Fruit fly (Drosophila melanogaster) whole organism, wandering third instar larva: Measurements from ENCODE around the gene CG12640.

ENCODE experiments used
- Abd-B ChIP-seq: fragments of >200 bp; optimal IDR thresholded peaks from 2 replicates; lab custom pipeline; 2017; ENCODE audit warnings: missing biosample characterization, missing genetic modification characterization
- CG32264 ChIP-seq: fragments of 200-800 bp; sonication (Bioruptor generic); optimal IDR thresholded peaks from 2 replicates; lab custom pipeline; 2016; ENCODE audit warnings: missing biosample characterization, missing genetic modification characterization
- CG9705 ChIP-seq: fragments of 200-800 bp; sonication (Bioruptor generic); optimal IDR thresholded peaks from 2 replicates; lab custom pipeline; 2018; ENCODE audit warnings: missing biosample characterization, mild to moderate bottlenecking, missing genetic modification characterization
- CrebA ChIP-seq: fragments of 200-800 bp; sonication (Bioruptor generic); optimal IDR thresholded peaks from 2 replicates; lab custom pipeline; 2016; ENCODE audit warnings: missing biosample characterization, mild to moderate bottlenecking, missing genetic modification characterization, borderline replicate concordance
- Dfd ChIP-seq: fragments of >200 bp; optimal IDR thresholded peaks from 2 replicates; lab custom pipeline; 2017; ENCODE audit warnings: missing biosample characterization, missing genetic modification characterization
- Dif ChIP-seq: fragments of 200-275, 200-300 bp; sonication (Bioruptor generic); optimal IDR thresholded peaks from 2 replicates; lab custom pipeline; 2018; ENCODE audit warnings: missing biosample characterization, missing genetic modification characterization; ENCODE audit not compliant: partially characterized antibody
- GATAd ChIP-seq: sonication (Bioruptor generic); optimal IDR thresholded peaks from 2 replicates; lab custom pipeline; 2016; ENCODE audit warnings: missing biosample characterization, missing genetic modification characterization
- HLH106 ChIP-seq: fragments of 200-800 bp; optimal IDR thresholded peaks from 3 replicates; lab custom pipeline; 2019; ENCODE audit warnings: missing biosample characterization, mild to moderate bottlenecking, missing genetic modification characterization, moderate library complexity
- Hnf4 ChIP-seq: fragments of 200-800 bp; sonication (Bioruptor generic); optimal IDR thresholded peaks from 2 replicates; lab custom pipeline; 2016; ENCODE audit warnings: missing biosample characterization, mild to moderate bottlenecking, missing genetic modification characterization
- Hr78 ChIP-seq: fragments of >200 bp; optimal IDR thresholded peaks from 2 replicates; lab custom pipeline; 2017; ENCODE audit warnings: missing biosample characterization, missing genetic modification characterization
- Hr83 ChIP-seq: fragments of 200-300 bp; sonication (Bioruptor generic); optimal IDR thresholded peaks from 2 replicates; lab custom pipeline; 2016; ENCODE audit warnings: missing biosample characterization, mild to moderate bottlenecking, missing genetic modification characterization, moderate library complexity; ENCODE audit not compliant: poor library complexity, severe bottlenecking
- Jra ChIP-seq: sonication (Bioruptor generic); optimal IDR thresholded peaks from 2 replicates; lab custom pipeline; 2016; ENCODE audit warnings: missing biosample characterization, missing genetic modification characterization
- Mio ChIP-seq: sonication (Bioruptor generic); optimal IDR thresholded peaks from 2 replicates; lab custom pipeline; 2016; ENCODE audit warnings: missing biosample characterization, missing genetic modification characterization
- Myc ChIP-seq: fragments of >200 bp; optimal IDR thresholded peaks from 2 replicates; lab custom pipeline; 2017
- N ChIP-seq: fragments of >200 bp; optimal IDR thresholded peaks from 2 replicates; lab custom pipeline; 2018; ENCODE audit warnings: missing biosample characterization, missing external identifiers, missing genetic modification characterization
- OdsH ChIP-seq: fragments of 200-800 bp; sonication (Bioruptor generic); optimal IDR thresholded peaks from 2 replicates; lab custom pipeline; 2016; ENCODE audit warnings: missing biosample characterization, mild to moderate bottlenecking, missing genetic modification characterization
- Rel ChIP-seq, 2 experiments: fragments of 200-800 bp; sonication (Bioruptor generic) in 1 of 2; optimal IDR thresholded peaks; 2 replicates in 1 of 2; 3 replicates in 1 of 2; lab custom pipeline; 2016 to 2019; ENCODE audit warnings: mild to moderate bottlenecking in 2 of 2, missing biosample characterization in 2 of 2, missing genetic modification characterization in 2 of 2, moderate library complexity in 1 of 2
- Sp1 ChIP-seq: fragments of 200-800 bp; sonication (Bioruptor generic); optimal IDR thresholded peaks from 3 replicates; lab custom pipeline; 2019; ENCODE audit warnings: missing biosample characterization, mild to moderate bottlenecking, missing genetic modification characterization, moderate library complexity
- Vsx2 ChIP-seq: fragments of 200-300, 225-300 bp; sonication (Bioruptor generic); optimal IDR thresholded peaks from 2 replicates; lab custom pipeline; 2018; ENCODE audit warnings: missing biosample characterization, missing genetic modification characterization; ENCODE audit not compliant: partially characterized antibody
- br ChIP-seq: fragments of 200-800 bp; sonication (Bioruptor generic); optimal IDR thresholded peaks from 2 replicates; lab custom pipeline; 2016; ENCODE audit warnings: missing biosample characterization, missing genetic modification characterization
- brk ChIP-seq: fragments of 200-800 bp; sonication (Bioruptor generic); optimal IDR thresholded peaks from 2 replicates; lab custom pipeline; 2016; ENCODE audit warnings: missing biosample characterization, mild to moderate bottlenecking, missing genetic modification characterization
- dl ChIP-seq, 2 experiments: fragments of 175-275, 200-275 bp in 1 of 2; fragments of 200-275 bp in 1 of 2; sonication (Bioruptor generic); optimal IDR thresholded peaks; lab custom pipeline; 2018; ENCODE audit warnings: mild to moderate bottlenecking in 2 of 2, missing biosample characterization in 2 of 2, missing genetic modification characterization in 2 of 2, moderate library complexity in 2 of 2; ENCODE audit not compliant: partially characterized antibody in 2 of 2, insufficient read depth in 1 of 2
- dmrt93B ChIP-seq: fragments of 200-800 bp; sonication (Bioruptor generic); optimal IDR thresholded peaks from 2 replicates; lab custom pipeline; 2018; ENCODE audit warnings: missing biosample characterization, mild to moderate bottlenecking, missing genetic modification characterization
- dsf ChIP-seq: sonication (Bioruptor generic); optimal IDR thresholded peaks from 2 replicates; lab custom pipeline; 2016; ENCODE audit warnings: missing biosample characterization, missing genetic modification characterization, borderline replicate concordance
- ey ChIP-seq: fragments of 200-800 bp; sonication (Bioruptor generic); optimal IDR thresholded peaks from 2 replicates; lab custom pipeline; 2016; ENCODE audit warnings: missing biosample characterization, missing genetic modification characterization
- foxo ChIP-seq, 2 experiments: fragments of 200-800 bp; sonication (Bioruptor generic); optimal IDR thresholded peaks; 2 replicates in 1 of 2; 3 replicates in 1 of 2; lab custom pipeline; 2016 to 2017; ENCODE audit warnings: missing biosample characterization in 2 of 2, missing genetic modification characterization in 2 of 2
- fru ChIP-seq: fragments of 200-800 bp; sonication (Bioruptor generic); optimal IDR thresholded peaks from 3 replicates; lab custom pipeline; 2016; ENCODE audit warnings: missing biosample characterization, mild to moderate bottlenecking, missing genetic modification characterization
- h ChIP-seq: fragments of 200-800 bp; sonication (Bioruptor generic); optimal IDR thresholded peaks from 3 replicates; lab custom pipeline; 2016; ENCODE audit warnings: missing biosample characterization, mild to moderate bottlenecking, missing genetic modification characterization
- jim ChIP-seq: fragments of 175-275, 200-325 bp; sonication (Bioruptor generic); optimal IDR thresholded peaks from 2 replicates; lab custom pipeline; 2016; ENCODE audit warnings: missing biosample characterization, mild to moderate bottlenecking, missing genetic modification characterization
- lola ChIP-seq: fragments of >200 bp; optimal IDR thresholded peaks from 2 replicates; lab custom pipeline; 2017; ENCODE audit warnings: missing biosample characterization, missing genetic modification characterization
- pan ChIP-seq: fragments of >200 bp; optimal IDR thresholded peaks from 2 replicates; lab custom pipeline; 2017
- psq ChIP-seq: fragments of 200-800 bp; sonication (Bioruptor generic); optimal IDR thresholded peaks from 3 replicates; lab custom pipeline; 2017; ENCODE audit warnings: missing biosample characterization, mild to moderate bottlenecking, missing genetic modification characterization, moderate library complexity
- rgr ChIP-seq: fragments of 200-800 bp; sonication (Bioruptor generic); optimal IDR thresholded peaks from 3 replicates; lab custom pipeline; 2016; ENCODE audit warnings: missing biosample characterization, mild to moderate bottlenecking, missing genetic modification characterization
- sage ChIP-seq: fragments of 200-800 bp; sonication (Bioruptor generic); optimal IDR thresholded peaks from 2 replicates; lab custom pipeline; 2016; ENCODE audit warnings: missing biosample characterization, mild to moderate bottlenecking, missing genetic modification characterization
- sv ChIP-seq: fragments of 200-800 bp; sonication (Bioruptor generic); optimal IDR thresholded peaks from 3 replicates; lab custom pipeline; 2016; ENCODE audit warnings: missing biosample characterization, missing genetic modification characterization
- tai ChIP-seq: sonication (Bioruptor generic); optimal IDR thresholded peaks from 2 replicates; lab custom pipeline; 2016; ENCODE audit warnings: missing biosample characterization, missing genetic modification characterization
- usp ChIP-seq: fragments of >200 bp; optimal IDR thresholded peaks from 2 replicates; lab custom pipeline; 2017; ENCODE audit warnings: missing biosample characterization, missing genetic modification characterization
- woc ChIP-seq: sonication (Bioruptor generic); optimal IDR thresholded peaks from 2 replicates; lab custom pipeline; 2016; ENCODE audit warnings: missing biosample characterization, mild to moderate bottlenecking, missing genetic modification characterization

Gene CG12640

dm6 chrX:10472614-10473248 lies 40.1 kb upstream of the CG12640 start:
- TF ChIP-seq OdsH (GFP tag; lab: Kevin White, UChicago) (no peak), dmrt93B (GFP tag; lab: Kevin White, UChicago) (no peak), Rel (GFP tag; optimal IDR thresholded peaks at IDR 0.05; lab: Kevin White, UChicago) (no peak), Rel (tag; optimal IDR thresholded peaks at IDR 0.05; lab: Kevin White, UChicago) (peak; percentile 68), Dfd (GFP tag; lab: Kevin White, UChicago) (no peak), psq (GFP tag; lab: Kevin White, UChicago) (no peak), pan (lab: Kevin White, UChicago) (no peak), tai (GFP tag; lab: Kevin White, UChicago) (no peak), jim (GFP tag; lab: Kevin White, UChicago) (no peak), Vsx2 (GFP tag; lab: Kevin White, UChicago) (no peak), brk (no peak), CG9705 (GFP tag; lab: Kevin White, UChicago) (no peak), lola (no peak), Myc (lab: Kevin White, UChicago) (no peak), GATAd (GFP tag; lab: Kevin White, UChicago) (no peak), Hr78 (no peak), CG32264 (GFP tag; lab: Kevin White, UChicago) (no peak), Jra (GFP tag; lab: Kevin White, UChicago) (no peak), Hr83 (GFP tag; lab: Kevin White, UChicago) (peak; percentile 65), CrebA (GFP tag; lab: Kevin White, UChicago) (no peak), N (GFP tag; lab: Kevin White, UChicago) (peak; percentile 21), sv (GFP tag; lab: Kevin White, UChicago) (no peak), usp (GFP tag; lab: Kevin White, UChicago) (no peak), Hnf4 (GFP tag; lab: Kevin White, UChicago) (no peak), foxo (GFP tag; optimal IDR thresholded peaks at IDR 0.05; lab: Kevin White, UChicago) (no peak), Sp1 (GFP tag; lab: Kevin White, UChicago) (peak; percentile 12), Abd-B (GFP tag; lab: Kevin White, UChicago) (no peak), ey (GFP tag; lab: Kevin White, UChicago) (no peak), h (GFP tag; lab: Kevin White, UChicago) (peak; percentile 19), Dif (GFP tag; lab: Kevin White, UChicago) (peak; percentile 15), Mio (GFP tag; lab: Kevin White, UChicago) (no peak), rgr (GFP tag; lab: Kevin White, UChicago) (no peak), dsf (GFP tag; lab: Kevin White, UChicago) (no peak), fru (GFP tag; lab: Kevin White, UChicago) (peak; percentile 53), br (no peak), dl (GFP tag; optimal IDR thresholded peaks at IDR 0.05; lab: Kevin White, UChicago; ENCODE audit: insufficient read depth in 1 of 2, partially characterized antibody in 2 of 2) (no peak), HLH106 (peak; percentile 3), sage (GFP tag; lab: Kevin White, UChicago) (no peak), woc (GFP tag; lab: Kevin White, UChicago) (no peak)
- TF ChIP-seq, all 38 proteins: peak for 8

DNA sequence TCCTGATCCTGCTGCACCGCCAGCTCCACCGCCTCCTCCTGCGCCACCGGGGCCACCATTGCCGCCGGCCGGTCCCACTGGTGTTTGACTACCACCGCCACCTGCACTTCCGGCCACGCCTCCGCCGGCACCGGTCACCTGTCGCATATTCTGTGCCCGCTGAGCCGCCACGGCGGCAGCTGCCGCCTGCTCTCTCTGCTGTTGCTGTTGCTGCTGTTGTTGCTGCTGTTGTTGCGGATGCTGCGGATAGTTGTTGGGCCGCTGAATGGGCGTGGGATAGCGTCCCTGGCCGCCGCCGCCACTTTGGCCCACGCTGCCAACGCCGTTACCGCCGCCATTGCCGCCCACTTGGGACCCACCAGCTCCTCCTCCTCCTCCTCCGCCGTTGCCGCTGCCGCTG lies 31.9 kb upstream of the CG12640 start:
- TF ChIP-seq Dfd (GFP tag; lab: Kevin White, UChicago) (peak; percentile 87), Abd-B (GFP tag; lab: Kevin White, UChicago) (no peak), tai (GFP tag; lab: Kevin White, UChicago) (no peak), Mio (GFP tag; lab: Kevin White, UChicago) (no peak)
